Fruit fly (Drosophila melanogaster): ENCODE data around the gene CG32563.

dm6 chrX:17205028-17205427 is 3.2 kb upstream of the CG32563 start:
- no peak for TF ChIP-seq psq (optimal IDR thresholded peaks at IDR 0.05)
- TF ChIP-seq Sin3A (optimal IDR thresholded peaks at IDR 0.05), result no peak
- TF ChIP-seq insv (optimal IDR thresholded peaks at IDR 0.05), result no peak

All from Kc167 (cell line).